Worm (Caenorhabditis elegans): Measurements from ENCODE around the gene idpp-3.

DNA sequence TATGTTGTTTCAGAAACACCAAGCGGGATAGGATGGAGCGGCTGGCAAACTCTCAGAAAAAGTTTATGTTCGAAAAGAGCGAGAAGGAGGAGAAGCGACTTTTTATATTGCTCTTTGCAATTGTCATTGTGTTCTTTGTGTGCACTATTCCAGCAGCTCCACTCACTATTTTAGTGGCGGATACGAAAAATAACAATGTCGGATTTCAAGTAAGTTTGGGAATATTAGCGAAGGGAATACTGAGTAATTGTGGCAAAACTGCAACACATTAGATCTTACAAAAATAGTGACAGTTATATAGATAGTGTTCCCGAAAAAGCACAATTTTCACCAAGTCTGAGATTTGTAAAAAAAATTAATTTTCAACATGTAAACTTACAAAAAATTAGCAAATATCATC lies 38.6 kb downstream of the idpp-3 start:
- TF ChIP-seq pat-9 (tag; optimal IDR thresholded peaks at IDR 0.05) = no peak
- TF ChIP-seq hlh-6 (tag; optimal IDR thresholded peaks at IDR 0.05) = no peak
- no peak for TF ChIP-seq ceh-14 (tag; optimal IDR thresholded peaks at IDR 0.05)
- TF ChIP-seq nfya-1 (tag; optimal IDR thresholded peaks at IDR 0.05) = no peak
- no peak for TF ChIP-seq fkh-10 (GFP tag; optimal IDR thresholded peaks at IDR 0.05)
- no peak for TF ChIP-seq ama-1 (optimal IDR thresholded peaks at IDR 0.05)
- no peak for TF ChIP-seq pag-3 (tag; optimal IDR thresholded peaks at IDR 0.05; ENCODE audit: borderline replicate concordance)
- no peak for TF ChIP-seq lin-11 (tag; optimal IDR thresholded peaks at IDR 0.05)
- no peak for TF ChIP-seq C38D4.7 (GFP tag; optimal IDR thresholded peaks at IDR 0.05)
- TF ChIP-seq pqm-1 (tag; optimal IDR thresholded peaks at IDR 0.05) = no peak
- TF ChIP-seq tbx-2 (tag; optimal IDR thresholded peaks at IDR 0.05) = no peak
- no peak for TF ChIP-seq ref-2 (tag; optimal IDR thresholded peaks at IDR 0.05)
- TF ChIP-seq zip-5 (tag; optimal IDR thresholded peaks at IDR 0.05) = no peak
- no peak for TF ChIP-seq elt-2 (tag; optimal IDR thresholded peaks at IDR 0.05)
